Fruit fly (Drosophila melanogaster) whole organism, prepupa: ENCODE measurements around the gene CG12009.

Source experiments
- Blimp-1 ChIP-seq: fragments of 200-800 bp; sonication (Bioruptor generic); optimal IDR thresholded peaks from 3 replicates; lab custom pipeline; 2017; ENCODE audit warnings: missing biosample characterization, missing genetic modification characterization, mild to moderate bottlenecking, moderate library complexity, missing genetic modification reagents
- CG11902 ChIP-seq: fragments of 200-800 bp; sonication (Bioruptor generic); optimal IDR thresholded peaks from 3 replicates; lab custom pipeline; 2016; ENCODE audit warnings: missing biosample characterization, missing genetic modification characterization
- CG7368 ChIP-seq: fragments of 200-800 bp; sonication (Bioruptor generic); optimal IDR thresholded peaks from 3 replicates; lab custom pipeline; 2016; ENCODE audit warnings: missing biosample characterization, missing genetic modification characterization
- Ets21C ChIP-seq: fragments of 200-800 bp; sonication (Bioruptor generic); optimal IDR thresholded peaks from 3 replicates; lab custom pipeline; 2016; ENCODE audit warnings: missing biosample characterization, missing genetic modification characterization
- Sox14 ChIP-seq: fragments of 200-800 bp; sonication (Bioruptor generic); optimal IDR thresholded peaks from 3 replicates; lab custom pipeline; 2016; ENCODE audit warnings: missing biosample characterization, missing genetic modification characterization
- esn ChIP-seq: fragments of 200-800 bp; sonication (Bioruptor generic); optimal IDR thresholded peaks from 2 replicates; lab custom pipeline; 2016; ENCODE audit warnings: missing biosample characterization, mild to moderate bottlenecking, missing genetic modification characterization, moderate library complexity
- topi ChIP-seq: fragments of 200-800 bp; sonication (Bioruptor generic); optimal IDR thresholded peaks from 3 replicates; lab custom pipeline; 2016; ENCODE audit warnings: missing biosample characterization, missing genetic modification characterization

DNA sequence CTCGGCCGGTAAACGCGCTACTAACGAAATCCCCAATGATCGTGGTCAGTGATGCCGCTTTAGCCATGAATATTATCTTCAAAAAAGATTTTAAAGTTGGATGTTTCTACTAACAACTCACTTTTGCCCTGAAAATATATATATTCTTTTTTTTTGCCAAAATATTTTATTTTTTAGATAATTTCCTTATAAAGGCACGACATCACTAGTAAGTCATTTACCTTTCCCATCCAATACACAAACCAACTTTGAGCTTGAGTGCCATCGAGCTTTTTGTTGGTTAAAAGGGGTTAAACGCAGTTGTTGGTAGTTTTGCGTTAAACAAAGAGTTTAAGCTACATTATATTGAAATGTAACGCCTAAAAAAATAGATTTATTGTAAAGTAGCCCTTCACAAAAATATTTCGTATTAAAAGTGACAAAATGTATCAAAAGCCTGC lies 11.8 kb downstream of the CG12009 start, which contains the start of gene CG14968:
- TF ChIP-seq Blimp-1 (GFP tag; lab: Kevin White, UChicago) (peak; percentile 89), topi (GFP tag; lab: Kevin White, UChicago) (peak; percentile 97), CG11902 (GFP tag; lab: Kevin White, UChicago) (peak; percentile 93), Sox14 (GFP tag; lab: Kevin White, UChicago) (peak; percentile 87), Ets21C (GFP tag; lab: Kevin White, UChicago) (peak; percentile 83), esn (peak; percentile 95), CG7368 (GFP tag; lab: Kevin White, UChicago) (peak; percentile 91)
